Fruit fly (Drosophila melanogaster) whole organism, embryonic: ENCODE results near the gene Cipc.

Experiments used
- Bdp1 ChIP-seq: fragments of 200-800 bp; sonication (Bioruptor generic); optimal IDR thresholded peaks from 3 replicates; lab custom pipeline; 2016; ENCODE audit warnings: missing biosample characterization, missing genetic modification characterization
- CG10267 ChIP-seq: fragments of 200-800 bp; sonication (Bioruptor generic); optimal IDR thresholded peaks from 2 replicates; lab custom pipeline; 2018; ENCODE audit warnings: missing biosample characterization, mild to moderate bottlenecking, missing genetic modification characterization, moderate library complexity
- CG10431 ChIP-seq: fragments of 200-800 bp; sonication (Bioruptor generic); optimal IDR thresholded peaks from 3 replicates; lab custom pipeline; 2018; ENCODE audit warnings: missing biosample characterization, mild to moderate bottlenecking, missing genetic modification characterization
- CG11398 ChIP-seq: fragments of 200-800 bp; sonication (Bioruptor generic); optimal IDR thresholded peaks from 2 replicates; lab custom pipeline; 2016; ENCODE audit warnings: missing biosample characterization, missing genetic modification characterization
- CG11456 ChIP-seq: fragments of 200-800 bp; sonication (Bioruptor generic); IDR thresholded peaks from 3 replicates; pipeline ENCODE4 v1.3.6; 2022; ENCODE audit warnings: missing biosample characterization, missing genetic modification characterization
- CG12659 ChIP-seq: fragments of 200-800 bp; sonication (Bioruptor generic); optimal IDR thresholded peaks from 3 replicates; lab custom pipeline; 2017; ENCODE audit warnings: mild to moderate bottlenecking, missing biosample characterization, missing genetic modification reagents, missing genetic modification characterization
- CG12942 ChIP-seq: fragments of 200-800 bp; sonication (Bioruptor generic); optimal IDR thresholded peaks from 3 replicates; lab custom pipeline; 2016; ENCODE audit warnings: missing biosample characterization, missing genetic modification characterization
- CG16813 ChIP-seq: fragments of 200-800 bp; sonication (Bioruptor generic); IDR thresholded peaks from 3 replicates; pipeline ENCODE4 v1.3.6; 2022; ENCODE audit warnings: missing biosample characterization, missing genetic modification characterization; ENCODE audit not compliant: partially characterized antibody
- CG2202 ChIP-seq: fragments of 200-800 bp; sonication (Bioruptor generic); optimal IDR thresholded peaks from 2 replicates; lab custom pipeline; 2018; ENCODE audit warnings: missing biosample characterization, mild to moderate bottlenecking, missing genetic modification characterization
- CG31224 ChIP-seq: fragments of 200-800 bp; sonication (Bioruptor generic); IDR thresholded peaks from 2 replicates; pipeline ENCODE4 v1.3.6; 2022; ENCODE audit warnings: missing biosample characterization, missing genetic modification characterization
- CG31441 ChIP-seq: fragments of 200-800 bp; sonication (Bioruptor generic); IDR thresholded peaks from 2 replicates; pipeline ENCODE4 v1.3.6; 2022; ENCODE audit warnings: missing biosample characterization, missing genetic modification characterization
- CG7372 ChIP-seq: fragments of 200-800 bp; sonication (Bioruptor generic); IDR thresholded peaks from 2 replicates; pipeline ENCODE4 v1.3.6; 2022; ENCODE audit warnings: missing biosample characterization, missing genetic modification characterization
- CG8089 ChIP-seq: fragments of 200-800 bp; sonication (Bioruptor generic); optimal IDR thresholded peaks from 3 replicates; lab custom pipeline; 2016; ENCODE audit warnings: missing biosample characterization, missing genetic modification characterization
- CG8359 ChIP-seq: fragments of 200-800 bp; sonication (Bioruptor generic); optimal IDR thresholded peaks from 2 replicates; lab custom pipeline; 2017; ENCODE audit warnings: missing biosample characterization, mild to moderate bottlenecking, missing genetic modification characterization, borderline replicate concordance
- CG8765 ChIP-seq: fragments of 200-800 bp; sonication (Bioruptor generic); IDR thresholded peaks from 2 replicates; pipeline ENCODE4 v1.3.6; 2022; ENCODE audit warnings: missing biosample characterization, missing genetic modification characterization
- CG9817 ChIP-seq: fragments of 200-800 bp; sonication (Bioruptor generic); optimal IDR thresholded peaks from 2 replicates; lab custom pipeline; 2018; ENCODE audit warnings: missing biosample characterization, mild to moderate bottlenecking, missing genetic modification characterization, moderate library complexity
- CHES-1-like ChIP-seq: fragments of 200-800 bp; sonication (Bioruptor generic); optimal IDR thresholded peaks from 2 replicates; lab custom pipeline; 2016; ENCODE audit warnings: missing biosample characterization, missing genetic modification characterization
- CrebB ChIP-seq: fragments of 200-800 bp; sonication (Bioruptor generic); optimal IDR thresholded peaks from 3 replicates; lab custom pipeline; 2018; ENCODE audit warnings: missing biosample characterization, mild to moderate bottlenecking, missing genetic modification characterization
- Dp ChIP-seq: fragments of 200-800 bp; sonication (Bioruptor generic); optimal IDR thresholded peaks from 2 replicates; lab custom pipeline; 2018; ENCODE audit warnings: missing biosample characterization, mild to moderate bottlenecking, missing genetic modification characterization, moderate library complexity
- HLH54F ChIP-seq: fragments of 200-800 bp; sonication (Bioruptor generic); optimal IDR thresholded peaks from 3 replicates; lab custom pipeline; 2016; ENCODE audit warnings: missing biosample characterization, missing genetic modification characterization
- Hand ChIP-seq: fragments of 200-800 bp; sonication (Bioruptor generic); optimal IDR thresholded peaks from 2 replicates; lab custom pipeline; 2017; ENCODE audit warnings: mild to moderate bottlenecking, missing biosample characterization, missing genetic modification reagents, missing genetic modification characterization
- MTF-1 ChIP-seq: fragments of 200-800 bp; sonication (Bioruptor generic); optimal IDR thresholded peaks from 2 replicates; lab custom pipeline; 2018; ENCODE audit warnings: missing biosample characterization, mild to moderate bottlenecking, missing genetic modification characterization, borderline replicate concordance
- Mes4 ChIP-seq: fragments of 200-800 bp; sonication (Bioruptor generic); optimal IDR thresholded peaks from 2 replicates; lab custom pipeline; 2016; ENCODE audit warnings: missing biosample characterization, missing genetic modification characterization
- Mrtf ChIP-seq: fragments of 200-800 bp; sonication (Bioruptor generic); IDR thresholded peaks from 3 replicates; pipeline ENCODE4 v1.3.6; 2022; ENCODE audit warnings: missing biosample characterization, missing genetic modification characterization
- Six4 ChIP-seq: fragments of 200-800 bp; sonication (Bioruptor generic); optimal IDR thresholded peaks from 2 replicates; lab custom pipeline; 2016; ENCODE audit warnings: missing biosample characterization, missing genetic modification characterization
- Sox102F ChIP-seq: fragments of 200-800 bp; sonication (Bioruptor generic); optimal IDR thresholded peaks from 2 replicates; lab custom pipeline; 2018; ENCODE audit warnings: missing biosample characterization, mild to moderate bottlenecking, missing genetic modification characterization, moderate library complexity
- TFAM ChIP-seq: fragments of 200-800 bp; sonication (Bioruptor generic); optimal IDR thresholded peaks from 2 replicates; lab custom pipeline; 2017; ENCODE audit warnings: missing biosample characterization, missing genetic modification characterization, inconsistent platforms
- Taf1 ChIP-seq: fragments of 200-800 bp; sonication (Bioruptor generic); IDR thresholded peaks from 2 replicates; pipeline ENCODE4 v1.3.6; 2022; ENCODE audit warnings: missing biosample characterization, missing genetic modification characterization
- Trl ChIP-seq, 3 experiments: fragments of >200 bp in 2 of 3; fragments of 200-800 bp in 1 of 3; sonication (Bioruptor generic) in 1 of 3; optimal IDR thresholded peaks; 2 replicates in 1 of 3; 3 replicates in 2 of 3; lab custom pipeline; 2016 to 2017; ENCODE audit warnings: missing biosample characterization in 1 of 3, missing genetic modification characterization in 1 of 3
- ap ChIP-seq: fragments of 200-800 bp; sonication (Bioruptor generic); IDR thresholded peaks from 2 replicates; pipeline ENCODE4 v1.3.6; 2022; ENCODE audit warnings: missing biosample characterization, missing genetic modification characterization
- ash1 ChIP-seq: fragments of 200-800 bp; sonication (Bioruptor generic); optimal IDR thresholded peaks from 2 replicates; lab custom pipeline; 2018; ENCODE audit warnings: missing biosample characterization, mild to moderate bottlenecking, missing genetic modification characterization
- ato ChIP-seq: fragments of 200-800 bp; sonication (Bioruptor generic); IDR thresholded peaks from 2 replicates; pipeline ENCODE4 v1.3.6; 2022; ENCODE audit warnings: missing biosample characterization, missing genetic modification characterization; ENCODE audit not compliant: partially characterized antibody
- az2 ChIP-seq: fragments of 200-800 bp; sonication (Bioruptor generic); optimal IDR thresholded peaks from 3 replicates; lab custom pipeline; 2016; ENCODE audit warnings: missing biosample characterization, missing genetic modification characterization
- bcd ChIP-seq: fragments of 200-800 bp; sonication (Bioruptor generic); optimal IDR thresholded peaks from 2 replicates; lab custom pipeline; 2017; ENCODE audit warnings: missing biosample characterization, mild to moderate bottlenecking, missing genetic modification characterization
- danr ChIP-seq: fragments of 200-800 bp; sonication (Bioruptor generic); IDR thresholded peaks from 2 replicates; pipeline ENCODE4 v1.3.6; 2022; ENCODE audit warnings: missing biosample characterization, missing genetic modification characterization
- dati ChIP-seq: fragments of 200-800 bp; sonication (Bioruptor generic); IDR thresholded peaks from 2 replicates; pipeline ENCODE4 v1.3.6; 2022; ENCODE audit warnings: missing biosample characterization, missing genetic modification characterization
- fd96Cb ChIP-seq: fragments of 200-800 bp; sonication (Bioruptor generic); optimal IDR thresholded peaks from 2 replicates; lab custom pipeline; 2018; ENCODE audit warnings: missing biosample characterization, mild to moderate bottlenecking, missing genetic modification characterization, moderate library complexity
- fru ChIP-seq: fragments of >200 bp; optimal IDR thresholded peaks from 2 replicates; lab custom pipeline; 2017
- grau ChIP-seq: fragments of 200-800 bp; optimal IDR thresholded peaks from 3 replicates; lab custom pipeline; 2019; ENCODE audit warnings: missing biosample characterization, mild to moderate bottlenecking, missing genetic modification characterization, moderate library complexity
- gsb ChIP-seq: fragments of 200-800 bp; sonication (Bioruptor generic); IDR thresholded peaks from 2 replicates; pipeline ENCODE4 v1.3.6; 2022; ENCODE audit warnings: missing biosample characterization, missing genetic modification characterization
- gsb-n ChIP-seq: fragments of 200-800 bp; sonication (Bioruptor generic); optimal IDR thresholded peaks from 3 replicates; lab custom pipeline; 2018; ENCODE audit warnings: missing biosample characterization, mild to moderate bottlenecking, missing genetic modification characterization
- hth ChIP-seq: fragments of >200 bp; optimal IDR thresholded peaks from 2 replicates; lab custom pipeline; 2017; ENCODE audit warnings: inconsistent platforms
- ken ChIP-seq: fragments of 200-800 bp; sonication (Bioruptor generic); IDR thresholded peaks from 3 replicates; pipeline ENCODE4 v1.3.6; 2022; ENCODE audit warnings: missing biosample characterization, missing genetic modification characterization
- lbe ChIP-seq: fragments of 200-800 bp; sonication (Bioruptor generic); optimal IDR thresholded peaks from 2 replicates; lab custom pipeline; 2016; ENCODE audit warnings: missing biosample characterization, mild to moderate bottlenecking, missing genetic modification characterization
- mirr ChIP-seq: fragments of 200-800 bp; sonication (Bioruptor generic); optimal IDR thresholded peaks from 3 replicates; lab custom pipeline; 2018; ENCODE audit warnings: missing biosample characterization, mild to moderate bottlenecking, missing genetic modification characterization
- pb ChIP-seq: fragments of 200-800 bp; sonication (Bioruptor generic); optimal IDR thresholded peaks from 3 replicates; lab custom pipeline; 2016; ENCODE audit warnings: missing biosample characterization, missing genetic modification characterization
- pfk ChIP-seq: fragments of 200-800 bp; sonication (Bioruptor generic); optimal IDR thresholded peaks from 2 replicates; lab custom pipeline; 2018; ENCODE audit warnings: missing biosample characterization, mild to moderate bottlenecking, missing genetic modification characterization, moderate library complexity
- psq ChIP-seq: fragments of 200-800 bp; sonication (Bioruptor generic); optimal IDR thresholded peaks from 2 replicates; lab custom pipeline; 2017; ENCODE audit warnings: missing biosample characterization, missing genetic modification characterization
- pum ChIP-seq: fragments of 200-800 bp; sonication (Bioruptor generic); optimal IDR thresholded peaks from 2 replicates; lab custom pipeline; 2016; ENCODE audit warnings: missing biosample characterization, missing genetic modification characterization
- seq ChIP-seq: fragments of 200-800 bp; sonication (Bioruptor generic); IDR thresholded peaks from 2 replicates; pipeline ENCODE4 v1.3.6; 2022; ENCODE audit warnings: missing biosample characterization, missing genetic modification characterization
- zfh2 ChIP-seq: fragments of 200-800 bp; sonication (Bioruptor generic); optimal IDR thresholded peaks from 2 replicates; lab custom pipeline; 2016; ENCODE audit warnings: missing biosample characterization, missing genetic modification characterization

The Cipc gene

DNA sequence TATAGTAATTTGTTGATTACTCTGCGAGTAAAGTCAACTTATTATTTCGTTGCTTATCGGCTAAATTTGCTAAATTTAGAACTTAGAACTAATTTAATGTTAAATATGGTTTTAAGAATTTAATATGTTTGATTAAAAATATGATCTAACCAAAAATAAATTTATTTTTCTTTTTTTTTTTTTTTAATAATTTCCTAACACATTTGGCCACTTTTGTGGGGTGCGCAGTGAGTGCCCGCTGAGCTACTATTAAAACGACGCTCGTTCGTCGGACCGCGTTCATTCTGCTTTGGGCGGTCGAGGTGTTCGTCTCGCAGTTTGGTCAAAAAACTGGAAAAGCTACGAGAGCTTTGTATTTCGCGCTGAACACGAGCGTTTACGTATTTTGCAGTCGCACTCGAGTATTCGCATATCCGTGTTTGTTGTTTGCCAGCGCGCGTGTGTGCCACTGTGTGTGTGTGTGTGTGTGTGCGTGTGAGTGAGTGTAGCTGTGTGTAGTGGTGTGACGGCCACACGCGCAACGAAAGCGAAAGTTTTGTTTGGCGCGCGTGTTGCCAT, at the start of gene Cipc:
TSS of gene Cipc (plus strand) at position 274 of the 558 bp plus-strand sequence.
- TF ChIP-seq CG10431 (GFP tag; lab: Kevin White, UChicago): no peak
- no peak for TF ChIP-seq fru (lab: Kevin White, UChicago)
- TF ChIP-seq Sox102F (GFP tag; lab: Kevin White, UChicago): peak; percentile 79
- peak; percentile 72 for TF ChIP-seq bcd
- TF ChIP-seq CG9817 (tag; lab: Kevin White, UChicago): peak; percentile 59
- no peak for TF ChIP-seq Trl (optimal IDR thresholded peaks at IDR 0.05; lab: Kevin White, UChicago)
- no peak for TF ChIP-seq Trl (GFP tag; optimal IDR thresholded peaks at IDR 0.05; lab: Kevin White, UChicago)
- TF ChIP-seq gsb: peak; percentile 80
- TF ChIP-seq ash1 (GFP tag; lab: Kevin White, UChicago): no peak
- TF ChIP-seq zfh2 (GFP tag; lab: Kevin White, UChicago): peak; percentile 14
- peak; percentile 15 for TF ChIP-seq Bdp1 (GFP tag; lab: Kevin White, UChicago)
- TF ChIP-seq CrebB: no peak
- peak; percentile 52 for TF ChIP-seq fd96Cb (tag; lab: Kevin White, UChicago)
- peak; percentile 67 for TF ChIP-seq Taf1 (GFP tag; lab: Robert Waterston, UW)
- TF ChIP-seq hth (lab: Kevin White, UChicago): no peak
- TF ChIP-seq dati (GFP tag; lab: Robert Waterston, UW): no peak
- peak; percentile 84 for TF ChIP-seq grau (tag; lab: Kevin White, UChicago)
- TF ChIP-seq Hand: peak; percentile 89
- TF ChIP-seq ken (GFP tag; lab: Robert Waterston, UW): 0 out of 3 replicates have a peak, but pooled peaks have one; percentile 33
- TF ChIP-seq pb (GFP tag; lab: Kevin White, UChicago): no peak
- peak; percentile 79 for TF ChIP-seq CG31441
- no peak for TF ChIP-seq CG12942 (GFP tag; lab: Kevin White, UChicago)
- TF ChIP-seq mirr: peak; percentile 69
- no peak for TF ChIP-seq Mes4 (GFP tag; lab: Kevin White, UChicago)
- no peak for TF ChIP-seq pum (GFP tag; lab: Kevin White, UChicago)
- no peak for TF ChIP-seq seq (GFP tag; lab: Robert Waterston, UW)
- TF ChIP-seq pfk (GFP tag; lab: Kevin White, UChicago): peak; percentile 11
- no peak for TF ChIP-seq CG11398 (GFP tag; lab: Kevin White, UChicago)
- TF ChIP-seq Six4 (GFP tag; lab: Kevin White, UChicago): peak; percentile 35
- peak; percentile 60 for TF ChIP-seq az2 (GFP tag; lab: Kevin White, UChicago)
- TF ChIP-seq CHES-1-like (GFP tag; lab: Kevin White, UChicago): no peak
- no peak; the same call in 1 of the 3 replicates for TF ChIP-seq Mrtf (GFP tag; lab: Robert Waterston, UW)
- peak; percentile 13 for TF ChIP-seq CG2202 (tag; lab: Kevin White, UChicago)
- TF ChIP-seq CG8765: no peak
- TF ChIP-seq ato (GFP tag; lab: Robert Waterston, UW): peak; percentile 36
- TF ChIP-seq CG8359 (GFP tag; lab: Kevin White, UChicago): peak; percentile 26
- TF ChIP-seq gsb-n: peak; percentile 41
- TF ChIP-seq psq (GFP tag; lab: Kevin White, UChicago): peak; percentile 6
- peak; percentile 63 for TF ChIP-seq lbe
- peak; percentile 63 for TF ChIP-seq CG10267 (tag; lab: Kevin White, UChicago)
- TF ChIP-seq TFAM (GFP tag; lab: Kevin White, UChicago): no peak
- TF ChIP-seq MTF-1 (GFP tag; lab: Kevin White, UChicago): peak; percentile 27
- TF ChIP-seq CG12659 (GFP tag; lab: Kevin White, UChicago): peak; percentile 80
- peak; percentile 48 for TF ChIP-seq ap (GFP tag; lab: Robert Waterston, UW)
- TF ChIP-seq CG31224 (GFP tag; lab: Robert Waterston, UW): peak; percentile 61
- TF ChIP-seq CG16813: no peak
- TF ChIP-seq HLH54F (GFP tag; lab: Kevin White, UChicago): no peak
- TF ChIP-seq CG11456: peak; percentile 80
- TF ChIP-seq Dp: no peak
- TF ChIP-seq CG8089: no peak
- 0 out of 2 replicates have a peak, but pooled peaks have one; percentile 34 for TF ChIP-seq CG7372 (GFP tag; lab: Robert Waterston, UW)
- TF ChIP-seq danr (GFP tag; lab: Robert Waterston, UW): no peak; the same call in 1 of the 2 replicates
